Fruit fly (Drosophila melanogaster): ENCODE results near the gene et.

The et gene

DNA sequence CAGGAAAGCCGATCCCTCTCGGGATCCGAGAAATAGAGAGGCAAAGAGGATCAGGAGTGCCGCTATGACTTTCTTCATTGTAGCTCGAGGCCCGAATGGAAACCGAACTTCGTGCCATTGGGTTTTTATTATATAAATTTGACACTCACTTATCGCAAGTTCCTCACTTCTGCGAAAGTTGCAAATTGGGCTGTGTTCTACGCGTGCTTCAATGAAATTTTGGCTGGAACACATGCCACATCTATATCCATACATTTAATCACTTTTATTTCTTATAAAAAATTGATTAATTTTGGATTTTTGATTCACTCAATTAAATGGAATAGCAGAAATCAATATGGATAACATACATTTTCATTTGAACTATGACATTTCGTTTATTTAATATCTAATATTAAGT, 13.2 kb upstream of the et start, which contains the start of gene CG14227:
Gene CG14227 (minus strand): TSS at position 101 of the 400 bp plus-strand sequence.
- TF ChIP-seq noc (tag; optimal IDR thresholded peaks at IDR 0.05) = no peak

DNA sequence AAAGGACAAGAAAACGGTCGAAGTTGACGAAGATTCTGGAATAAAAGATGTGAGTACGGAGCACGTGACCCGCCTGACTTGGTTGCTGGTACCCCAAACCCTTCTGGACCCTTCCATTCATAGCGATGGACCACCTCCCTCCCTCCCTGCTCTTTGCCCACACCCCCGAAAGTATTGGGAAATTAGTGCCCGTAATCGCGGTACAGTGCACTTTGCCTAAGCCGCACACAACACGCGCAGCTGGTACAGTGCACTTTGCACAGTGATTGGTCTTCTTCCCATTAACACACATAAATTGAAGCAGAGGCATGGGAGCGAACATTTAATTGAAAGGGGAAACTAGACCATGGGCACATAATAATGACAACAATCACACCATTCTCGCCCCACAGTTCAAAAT, 8.4 kb upstream of the et start:
- no peak for TF ChIP-seq noc (tag; optimal IDR thresholded peaks at IDR 0.05)

DNA sequence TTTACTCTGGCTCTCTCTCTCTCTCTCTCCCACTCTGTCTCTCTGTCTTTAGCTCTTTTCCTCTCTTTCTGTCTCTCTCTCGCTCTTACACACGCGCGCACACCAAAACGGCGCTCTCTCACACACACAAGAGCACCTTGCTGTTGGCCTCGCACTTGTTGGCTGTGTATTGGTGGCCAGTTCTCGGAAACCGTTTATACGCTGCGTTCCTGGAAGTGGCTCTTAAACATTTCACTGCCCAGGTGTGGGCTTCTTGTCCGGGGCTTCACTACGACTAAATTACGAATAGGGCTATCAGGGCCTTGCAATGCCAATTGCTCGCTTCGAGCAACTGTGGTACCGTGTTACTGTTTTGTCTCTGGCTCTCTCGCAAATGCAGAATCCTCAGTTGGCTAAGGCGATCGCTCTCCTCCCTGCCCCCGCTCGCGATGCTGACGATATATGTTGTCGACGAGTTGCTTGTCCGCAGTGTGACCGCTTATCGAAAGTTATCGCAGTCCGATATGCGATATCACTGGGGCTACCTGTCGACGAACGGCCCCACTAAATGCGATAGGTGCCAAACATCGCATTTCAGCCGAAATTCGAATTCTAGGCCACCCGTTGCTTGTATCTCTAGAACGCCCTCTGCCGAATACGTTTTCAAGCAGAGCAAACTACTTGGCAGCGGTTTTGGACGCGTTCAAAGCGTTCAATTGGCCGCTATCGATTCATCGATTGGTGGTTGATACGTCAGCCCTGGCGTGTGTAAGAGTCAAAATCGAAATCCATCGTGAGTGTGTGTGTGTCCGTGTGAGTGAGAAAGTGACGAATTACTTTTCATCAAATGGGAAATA, 7.6 kb upstream of the et start, which contains the start of the genes dome and Ubqn:
Gene dome (minus strand): TSS at position 479 of the 836 bp plus-strand sequence.
Gene Ubqn (plus strand): TSS at position 769 of the 836 bp plus-strand sequence.
- TF ChIP-seq noc (tag; optimal IDR thresholded peaks at IDR 0.05) = peak; percentile 42

DNA sequence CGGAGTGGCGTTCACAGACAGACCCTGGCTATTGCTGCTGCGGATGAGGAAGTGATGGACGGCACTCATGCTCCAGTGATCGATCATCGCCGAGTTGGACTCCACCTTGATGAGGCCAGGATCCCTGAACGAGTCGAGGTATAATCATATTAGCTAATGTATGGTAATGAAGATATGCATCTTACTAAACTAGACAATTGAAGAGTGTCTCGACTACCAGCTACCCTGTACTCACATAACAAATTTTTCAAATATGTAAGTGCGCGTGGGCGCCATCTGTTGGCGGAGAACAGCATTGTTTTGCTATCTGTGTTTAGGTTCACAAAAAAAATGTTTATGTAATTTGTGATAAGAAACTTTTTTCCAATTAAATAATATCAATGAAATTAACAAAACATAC, 3.5 kb upstream of the et start:
- TF ChIP-seq noc (tag; optimal IDR thresholded peaks at IDR 0.05) = no peak

DNA sequence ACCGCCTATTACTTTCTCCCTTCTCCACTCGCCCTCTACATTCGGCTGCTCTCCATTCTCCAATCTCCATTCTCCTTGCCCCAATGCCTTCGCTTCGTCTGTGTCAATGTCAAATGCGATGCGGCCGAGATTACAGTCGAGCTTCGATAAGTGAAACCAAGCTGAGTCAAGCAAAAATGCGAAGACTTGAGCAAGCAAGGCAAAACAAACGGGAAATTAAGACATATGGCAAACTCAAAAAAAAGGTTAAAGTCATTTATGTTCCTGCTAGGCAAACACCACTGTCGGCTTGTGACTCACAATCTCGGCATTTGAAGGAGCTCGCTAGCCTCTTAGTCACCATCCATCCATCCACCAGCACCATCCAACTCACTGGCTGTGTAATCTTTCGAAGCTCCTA, 7.3 kb downstream of the et start:
- peak; percentile 99 for TF ChIP-seq noc (tag; optimal IDR thresholded peaks at IDR 0.05)

DNA sequence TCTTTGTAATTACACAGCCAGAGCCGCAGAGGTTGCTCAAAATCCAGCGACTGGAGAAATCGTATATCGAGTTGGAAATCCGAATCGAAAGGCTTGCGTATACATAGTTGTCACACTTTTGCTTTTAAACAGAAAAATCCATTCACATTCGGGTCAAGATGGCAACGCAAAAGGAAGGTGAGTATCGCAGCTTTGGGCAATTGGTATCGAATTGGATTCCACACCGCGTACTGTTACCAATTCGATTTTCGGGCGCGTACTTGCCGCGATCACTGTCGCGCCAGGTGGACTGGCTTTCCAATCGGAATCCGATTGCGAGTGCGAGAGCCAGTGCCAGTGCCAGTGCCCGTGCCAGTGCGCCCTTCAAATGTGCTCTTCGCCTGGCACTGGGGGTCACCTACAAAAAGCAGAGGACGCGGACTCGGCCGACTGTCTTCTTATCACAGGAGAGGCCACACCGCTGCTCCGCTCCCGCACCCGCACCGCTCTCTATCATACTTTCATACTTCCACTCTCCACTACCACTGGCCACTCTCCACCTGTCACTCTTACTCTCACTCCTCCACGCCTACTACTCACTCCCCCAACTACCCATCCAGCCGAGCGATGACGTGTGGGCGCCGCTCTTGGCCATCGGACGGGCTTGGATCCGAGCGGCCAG, 8.1 kb downstream of the et start:
- no peak for TF ChIP-seq noc (tag; optimal IDR thresholded peaks at IDR 0.05)

DNA sequence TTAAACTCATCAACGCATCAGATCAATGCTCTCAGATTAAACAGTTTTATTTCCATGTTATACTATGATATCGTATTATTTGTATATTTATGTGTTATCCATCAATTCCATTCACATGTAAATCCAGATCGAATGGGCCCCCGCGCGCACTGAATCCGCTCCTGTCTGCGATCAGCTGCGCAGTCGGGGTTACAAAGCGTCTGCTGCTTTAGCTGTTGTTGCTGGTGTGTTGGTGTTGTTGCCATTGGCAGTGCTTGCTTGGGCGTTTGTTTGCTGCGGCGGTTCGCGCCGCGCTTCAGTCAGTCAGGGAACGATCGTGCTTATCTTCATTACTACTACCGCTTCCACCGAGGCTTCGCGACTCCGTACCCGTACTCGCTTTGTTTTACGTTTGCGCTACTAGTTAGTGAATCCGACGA, 8.7 kb downstream of the et start, which contains the start of gene Zw:
Gene Zw (plus strand): TSS at position 262 of the 419 bp plus-strand sequence.
- TF ChIP-seq noc (tag; optimal IDR thresholded peaks at IDR 0.05) = peak; percentile 26

DNA sequence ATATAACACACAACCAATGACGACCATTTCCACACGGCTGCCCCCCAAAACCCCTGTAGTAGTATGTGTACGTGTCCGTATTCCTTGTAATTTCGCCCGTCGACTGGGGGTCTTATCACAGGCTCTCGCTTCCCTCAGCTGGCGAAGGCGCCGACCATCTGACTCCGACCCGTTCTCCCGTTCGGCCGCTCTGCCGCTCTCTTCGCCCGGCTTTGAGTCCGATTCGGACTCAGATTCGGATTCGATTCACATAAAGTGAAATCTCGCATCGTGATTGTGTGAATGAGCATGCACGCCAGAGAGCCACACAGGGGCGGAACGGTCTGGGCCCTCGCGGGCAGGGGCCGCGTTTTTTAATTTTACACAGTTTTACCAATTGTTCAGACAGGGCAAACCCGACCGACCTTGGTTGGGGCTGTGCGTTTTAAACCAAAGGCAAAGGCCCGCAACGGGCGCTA, 10.0 kb downstream of the et start:
- peak; percentile 30 for TF ChIP-seq noc (tag; optimal IDR thresholded peaks at IDR 0.05)

DNA sequence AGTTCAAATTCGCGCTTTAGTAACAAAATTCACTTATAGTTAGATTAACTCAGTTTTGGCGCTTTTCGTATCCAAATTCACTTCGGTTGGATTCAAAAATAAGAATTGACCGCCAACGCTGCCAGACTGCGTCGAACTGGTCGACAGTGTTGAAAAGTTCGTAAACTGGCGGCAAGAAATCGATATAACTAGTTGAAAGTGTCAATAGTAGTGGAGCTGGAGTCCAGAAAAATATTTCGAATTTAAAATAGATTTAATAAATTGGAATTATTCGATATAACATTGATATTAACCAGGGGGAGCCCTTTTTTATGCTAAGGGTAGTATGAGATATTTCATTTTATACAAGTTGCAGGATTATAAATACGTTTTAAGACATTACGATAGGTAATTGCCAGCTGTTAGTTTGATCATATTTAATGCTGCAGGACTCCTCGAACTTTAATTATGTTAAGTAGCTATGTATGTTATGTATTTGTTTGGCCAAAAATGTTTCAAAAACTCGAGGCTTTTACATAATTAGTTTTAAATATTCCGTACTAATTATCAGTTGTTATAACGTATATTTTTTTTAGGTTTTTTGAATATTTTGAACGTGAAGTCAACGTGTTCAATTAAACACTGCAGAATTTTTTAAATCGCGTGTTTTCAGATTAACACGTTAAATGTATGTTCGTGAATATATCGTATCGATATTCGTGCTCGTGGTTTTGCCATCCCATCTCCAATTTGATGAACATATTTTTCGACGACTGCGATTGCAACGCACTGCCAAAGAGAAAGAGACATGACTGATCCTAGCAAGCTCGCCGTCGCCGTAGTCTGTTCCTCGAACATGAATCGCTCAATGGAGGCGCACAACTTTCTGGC, 11.6 kb downstream of the et start, which contains the start of the genes CG14223 and Ssu72:
Gene CG14223 (minus strand): TSS at position 113 of the 870 bp plus-strand sequence.
Gene Ssu72 (plus strand): TSS at position 703 of the 870 bp plus-strand sequence.
- TF ChIP-seq noc (tag; optimal IDR thresholded peaks at IDR 0.05) = no peak

DNA sequence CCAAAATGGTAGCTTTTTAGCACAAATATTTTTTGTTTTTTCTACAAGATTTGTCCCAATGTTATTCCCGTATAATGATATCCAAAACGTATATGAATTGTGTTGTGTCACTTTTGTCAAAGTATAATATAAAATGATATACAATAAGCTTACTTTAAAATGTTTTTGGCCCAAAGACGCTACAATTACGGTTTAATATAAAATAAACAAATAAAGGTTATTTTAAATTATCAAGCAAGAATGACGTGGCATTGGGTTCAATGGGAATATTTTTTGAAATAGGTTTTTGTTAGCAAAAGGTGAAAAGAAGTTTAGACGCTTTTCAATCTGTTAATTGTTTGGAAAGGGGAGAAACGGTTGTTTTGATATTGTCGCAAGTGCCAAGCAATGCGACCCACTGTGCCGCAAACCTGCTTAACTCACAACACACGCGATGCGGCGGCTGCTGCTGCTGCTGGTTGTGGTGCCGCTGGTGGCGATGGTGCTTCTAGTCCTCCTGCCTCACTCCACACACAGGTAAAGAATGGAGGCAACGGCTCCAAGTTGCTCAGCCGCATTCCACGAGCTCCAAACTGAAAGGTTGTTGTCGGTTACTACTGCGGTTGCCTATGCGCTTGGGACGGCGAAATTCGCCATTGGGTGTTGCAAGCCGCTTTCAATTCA, 12.4 kb downstream of the et start:
- no peak for TF ChIP-seq noc (tag; optimal IDR thresholded peaks at IDR 0.05)

DNA sequence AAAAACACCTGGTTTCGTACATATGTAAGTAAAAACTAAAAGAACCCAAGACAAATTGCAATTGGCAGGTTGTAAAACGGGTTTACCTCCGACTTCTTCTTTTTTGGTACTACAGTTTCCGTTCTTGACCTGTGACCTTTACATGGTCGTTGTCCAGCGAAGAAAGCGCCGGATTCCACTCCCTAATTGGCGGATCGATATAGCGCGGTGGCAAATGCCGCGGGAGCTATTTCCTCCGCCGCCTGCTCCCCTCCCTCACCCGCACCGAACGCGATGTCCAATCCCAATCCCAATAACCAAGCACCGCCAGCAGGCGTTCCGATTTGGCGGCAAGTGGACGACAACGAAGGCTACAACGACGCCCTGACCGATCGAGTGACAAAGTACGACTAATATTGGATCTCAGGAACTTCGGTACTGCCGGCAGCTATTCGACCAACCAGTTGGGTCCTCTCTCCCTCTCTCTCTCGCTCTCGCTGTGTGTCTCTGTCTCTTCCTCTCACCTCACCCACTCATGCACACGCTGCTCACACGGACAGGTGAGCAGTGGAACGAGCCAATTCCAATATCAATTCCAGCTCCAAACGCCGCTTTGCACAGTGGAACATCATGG, 13.0 kb downstream of the et start:
- no peak for TF ChIP-seq noc (tag; optimal IDR thresholded peaks at IDR 0.05)

DNA sequence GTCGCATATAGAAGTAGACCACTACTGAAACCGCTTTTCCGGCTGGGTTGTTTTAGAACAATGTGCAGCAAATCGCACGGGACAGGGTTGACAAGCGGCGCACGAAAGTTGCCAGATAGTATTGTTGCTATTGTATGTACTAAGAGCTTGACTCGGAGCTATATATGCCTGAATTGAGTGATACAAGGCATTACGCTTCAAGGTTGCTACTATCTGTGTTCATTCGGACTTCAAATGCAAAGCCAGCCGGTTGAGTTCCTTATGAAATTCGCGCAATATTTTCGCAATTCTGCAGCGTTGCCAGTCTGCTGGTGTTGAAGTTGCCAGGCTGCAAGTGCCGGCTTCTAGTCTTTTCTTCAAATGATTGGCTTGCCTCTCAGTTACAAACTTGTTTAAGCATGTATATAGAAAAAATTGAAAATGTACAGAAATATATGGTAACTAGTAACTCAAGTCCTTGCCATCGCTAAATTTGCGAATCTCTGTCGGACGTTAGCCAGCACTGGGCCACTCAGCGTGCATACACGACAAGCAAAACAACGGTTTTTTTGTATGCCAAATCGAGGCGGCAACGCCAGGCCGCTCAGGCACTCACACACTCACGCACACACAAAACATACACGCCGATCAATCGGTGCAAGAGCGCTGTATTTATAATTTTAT, 23.8 kb downstream of the et start, which contains the start of the genes Ranbp21 and Elys:
Gene Ranbp21 (minus strand): TSS at position 513 of the 663 bp plus-strand sequence.
Gene Elys (plus strand): TSS at position 549 of the 663 bp plus-strand sequence.
- no peak for TF ChIP-seq noc (tag; optimal IDR thresholded peaks at IDR 0.05)

DNA sequence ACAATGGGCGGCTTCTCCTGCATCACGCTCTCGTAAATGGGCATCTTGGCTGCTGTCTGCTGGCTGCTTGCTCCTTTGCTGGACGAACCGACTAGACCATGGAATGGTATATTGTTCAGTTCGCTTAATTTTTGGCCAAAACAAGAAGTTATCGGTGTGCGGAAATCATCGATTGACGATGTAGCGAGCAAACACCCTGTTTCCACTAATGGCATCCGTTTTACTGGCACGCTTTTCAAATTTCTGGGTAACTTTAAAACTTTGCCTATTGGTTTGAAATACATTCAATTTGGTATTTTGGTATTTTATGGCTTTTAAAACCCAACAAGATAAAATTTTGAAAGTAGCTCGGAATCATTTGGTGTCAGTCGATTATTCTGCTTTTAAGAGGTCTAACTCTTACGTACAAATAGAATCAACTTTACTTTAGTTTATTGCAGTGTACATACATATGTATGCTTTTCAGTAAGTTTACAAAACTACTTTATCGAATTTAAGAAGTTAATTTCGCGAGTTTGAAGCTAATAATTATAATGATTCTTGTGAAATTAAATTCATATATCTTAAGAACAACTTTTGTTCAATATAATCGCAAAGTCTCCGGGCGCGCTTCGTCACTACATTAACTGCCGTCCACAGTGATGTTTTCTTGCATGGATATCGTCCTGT, 29.7 kb downstream of the et start, which contains the start of gene Arp10:
Gene Arp10 (minus strand): TSS at position 304 of the 669 bp plus-strand sequence.
- TF ChIP-seq noc (tag; optimal IDR thresholded peaks at IDR 0.05) = no peak
